Worm (Caenorhabditis elegans): ENCODE measurements around the gene tbck-1.

The tbck-1 gene

ce11 chrII:4805799-4806198, 22.6 kb upstream of the tbck-1 start:
- TF ChIP-seq F37D6.2 (tag; optimal IDR thresholded peaks at IDR 0.05) (no peak), nhr-11 (tag; optimal IDR thresholded peaks at IDR 0.05) (peak; percentile 36), lin-13 (GFP tag; optimal IDR thresholded peaks at IDR 0.05) (no peak), daf-19 (GFP tag; conservative IDR thresholded peaks at IDR 0.05) (no peak), nhr-25 (tag; optimal IDR thresholded peaks at IDR 0.05; ENCODE audit: borderline replicate concordance, insufficient read depth) (no peak), vab-7 (GFP tag; IDR thresholded peaks at IDR 0.05) (no peak), daf-16 (GFP tag; optimal IDR thresholded peaks at IDR 0.05) (peak in 1 of 2 experiments; percentile 58), daf-16 (tag; optimal IDR thresholded peaks at IDR 0.05) (no peak), dmd-8 (GFP tag; IDR thresholded peaks at IDR 0.05) (no peak), lin-15B (tag; optimal IDR thresholded peaks at IDR 0.05) (no peak)

ce11 chrII:4806261-4806660, 22.1 kb upstream of the tbck-1 start:
- TF ChIP-seq lin-39 (tag; optimal IDR thresholded peaks at IDR 0.05) = no peak
- TF ChIP-seq madf-5 (GFP tag; IDR thresholded peaks at IDR 0.05) = no peak
- TF ChIP-seq dve-1 (tag; optimal IDR thresholded peaks at IDR 0.05; ENCODE audit: insufficient read depth) = no peak
- TF ChIP-seq spr-3 (GFP tag; optimal IDR thresholded peaks at IDR 0.05) = no peak
- peak in 1 of 2 experiments; percentile 16 for TF ChIP-seq lsy-2 (tag; optimal IDR thresholded peaks at IDR 0.05)
- TF ChIP-seq ceh-20 (GFP tag; IDR thresholded peaks at IDR 0.05) = peak; percentile 35; the same call in 1 of the 2 replicates
- peak in 1 of 2 experiments; percentile 81 for TF ChIP-seq unc-62 (GFP tag; optimal IDR thresholded peaks at IDR 0.05 in 1 of 2)
- no peak for TF ChIP-seq unc-62 (tag; optimal IDR thresholded peaks at IDR 0.05)

ce11 chrII:4806726-4807125, 21.6 kb upstream of the tbck-1 start:
- TF ChIP-seq rbr-2 (tag; optimal IDR thresholded peaks at IDR 0.05) (no peak), daf-16 (GFP tag; optimal IDR thresholded peaks at IDR 0.05) (peak in 1 of 2 experiments; percentile 18), daf-16 (tag; optimal IDR thresholded peaks at IDR 0.05) (no peak)

- no peak for TF ChIP-seq unc-130 (GFP tag; optimal IDR thresholded peaks at IDR 0.05)
- no peak for TF ChIP-seq mdl-1 (tag; optimal IDR thresholded peaks at IDR 0.05)
- TF ChIP-seq Y48G9A.11 (GFP tag; IDR thresholded peaks at IDR 0.05) = no peak
- TF ChIP-seq zip-2 (tag; optimal IDR thresholded peaks at IDR 0.05) = no peak
- TF ChIP-seq ceh-32 (tag; optimal IDR thresholded peaks at IDR 0.05; ENCODE audit: poor library complexity) = no peak
- TF ChIP-seq mxl-2 (GFP tag; conservative IDR thresholded peaks at IDR 0.05) = no peak
- no peak for TF ChIP-seq Y5F2A.4 (GFP tag; optimal IDR thresholded peaks at IDR 0.05)
- TF ChIP-seq dve-1 (tag; optimal IDR thresholded peaks at IDR 0.05; ENCODE audit: insufficient read depth) = no peak
- no peak for TF ChIP-seq fos-1 (tag; optimal IDR thresholded peaks at IDR 0.05)
- TF ChIP-seq ctbp-1 (GFP tag; IDR thresholded peaks at IDR 0.05) = no peak
- TF ChIP-seq madf-5 (GFP tag; IDR thresholded peaks at IDR 0.05) = no peak
- no peak for TF ChIP-seq madf-9 (GFP tag; conservative IDR thresholded peaks at IDR 0.05)
- no peak for TF ChIP-seq F10B5.3 (tag; optimal IDR thresholded peaks at IDR 0.05)
- no peak for TF ChIP-seq set-16 (GFP tag; IDR thresholded peaks at IDR 0.05)
- no peak for TF ChIP-seq zip-11 (GFP tag; IDR thresholded peaks at IDR 0.05)
- no peak for TF ChIP-seq lin-15B (tag; optimal IDR thresholded peaks at IDR 0.05)
- no peak for TF ChIP-seq duxl-1 (tag; optimal IDR thresholded peaks at IDR 0.05; ENCODE audit: poor library complexity)
- no peak for TF ChIP-seq ceh-20 (GFP tag; IDR thresholded peaks at IDR 0.05)
- TF ChIP-seq nhr-41 (GFP tag; IDR thresholded peaks at IDR 0.05) = no peak
- no peak for TF ChIP-seq saeg-2 (GFP tag; IDR thresholded peaks at IDR 0.05)
Measured at ce11 chrII:4811986-4812385, 16.4 kb upstream of the tbck-1 start, which contains the start of gene rig-6. Gene rig-6 (minus strand): TSS chrII:4812086.

Data from whole organism, L4 larva.